Fruit fly (Drosophila melanogaster): ENCODE data around the gene CG4080.

CG4080 gene

DNA sequence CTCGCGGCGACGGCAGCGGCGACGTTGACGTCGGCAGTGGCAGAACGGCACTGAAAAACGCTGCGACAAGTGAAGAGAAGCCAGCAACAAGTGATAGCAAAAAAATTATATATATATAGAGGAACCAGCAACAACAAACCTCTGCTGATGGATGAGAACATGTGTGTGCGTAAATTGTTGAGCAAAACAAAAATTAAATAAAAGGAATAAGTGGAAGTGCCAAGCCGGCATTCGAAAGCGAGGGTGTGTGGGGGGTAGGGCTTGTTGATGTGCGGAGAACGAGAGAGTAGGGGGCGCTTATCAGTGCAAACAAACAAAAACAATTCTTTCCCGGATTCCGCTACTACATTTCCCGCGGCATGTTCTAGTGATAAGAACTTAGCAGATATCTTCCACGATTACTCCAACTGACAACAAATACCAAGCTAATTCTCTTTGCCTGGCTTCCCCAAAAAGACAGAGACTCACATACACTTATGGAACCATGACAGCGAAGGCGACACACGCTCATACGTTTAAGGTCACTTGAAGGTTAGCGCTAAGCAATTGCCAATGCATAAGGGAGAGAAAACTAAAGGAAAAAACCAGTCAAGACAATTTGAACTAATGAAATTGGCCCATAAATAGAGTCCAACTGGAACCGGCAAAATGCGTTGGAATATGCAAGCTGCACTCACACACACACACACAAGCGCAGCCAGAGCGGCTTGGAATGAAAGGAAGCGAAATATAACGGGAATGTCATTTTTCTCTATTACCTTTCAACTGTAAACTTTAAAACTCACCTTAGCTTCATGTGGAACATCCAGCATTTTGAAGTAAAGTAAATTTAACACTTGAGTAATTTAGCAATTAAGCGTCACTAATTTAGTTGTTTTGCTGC lies 41.0 kb downstream of the CG4080 start (continued):
- TF ChIP-seq Dbx (GFP tag; IDR thresholded peaks at IDR 0.05) (no peak), CG8388 (GFP tag; optimal IDR thresholded peaks at IDR 0.05) (no peak), Antp (GFP tag; optimal IDR thresholded peaks at IDR 0.05) (no peak), CG4707 (GFP tag; optimal IDR thresholded peaks at IDR 0.05) (no peak), CG16815 (GFP tag; optimal IDR thresholded peaks at IDR 0.05) (no peak), ewg (GFP tag; optimal IDR thresholded peaks at IDR 0.05) (no peak), vvl (GFP tag; IDR thresholded peaks at IDR 0.05) (no peak), D19B (GFP tag; optimal IDR thresholded peaks at IDR 0.05) (no peak), CG12659 (GFP tag; optimal IDR thresholded peaks at IDR 0.05) (no peak), CG7786 (GFP tag; optimal IDR thresholded peaks at IDR 0.05) (no peak), CG2116 (GFP tag; optimal IDR thresholded peaks at IDR 0.05) (no peak), Ets65A (GFP tag) (no peak), Rx (GFP tag; IDR thresholded peaks at IDR 0.05) (no peak), CG15073 (GFP tag; optimal IDR thresholded peaks at IDR 0.05) (no peak), Trl (optimal IDR thresholded peaks at IDR 0.05) (peak in 1 of 2 experiments; percentile 25), Trl (GFP tag; optimal IDR thresholded peaks at IDR 0.05) (no peak), C15 (GFP tag; IDR thresholded peaks at IDR 0.05) (no peak), CoRest (tag; optimal IDR thresholded peaks at IDR 0.05) (no peak), Fer3 (tag; optimal IDR thresholded peaks at IDR 0.05) (no peak), CG1832 (GFP tag; optimal IDR thresholded peaks at IDR 0.05) (no peak), chm (GFP tag; IDR thresholded peaks at IDR 0.05) (no peak), E2f1 (GFP tag; IDR thresholded peaks at IDR 0.05) (no peak), CG17186 (GFP tag; optimal IDR thresholded peaks at IDR 0.05) (no peak), HmgD (GFP tag; optimal IDR thresholded peaks at IDR 0.05) (no peak), sug (tag; optimal IDR thresholded peaks at IDR 0.05) (peak; percentile 52), pan (optimal IDR thresholded peaks at IDR 0.05) (no peak), pan (GFP tag; optimal IDR thresholded peaks at IDR 0.05 in 1 of 2, IDR thresholded peaks at IDR 0.05 in 1 of 2) (no peak), sob (GFP tag; IDR thresholded peaks at IDR 0.05) (no peak), mam (GFP tag; optimal IDR thresholded peaks at IDR 0.05) (no peak), crol (GFP tag; IDR thresholded peaks at IDR 0.05) (peak; percentile 93), h (optimal IDR thresholded peaks at IDR 0.05) (no peak), mld (GFP tag; IDR thresholded peaks at IDR 0.05; ENCODE audit: partially characterized antibody) (no peak), pum (GFP tag; optimal IDR thresholded peaks at IDR 0.05) (no peak), Max (GFP tag; optimal IDR thresholded peaks at IDR 0.05) (no peak), CG34376 (GFP tag; optimal IDR thresholded peaks at IDR 0.05) (peak; percentile 58), Hey (tag; optimal IDR thresholded peaks at IDR 0.05) (peak; percentile 74), CG17359 (tag; optimal IDR thresholded peaks at IDR 0.05) (no peak), trem (tag; optimal IDR thresholded peaks at IDR 0.05) (no peak), CG4360 (GFP tag; IDR thresholded peaks at IDR 0.05) (no peak), CG4328 (GFP tag; optimal IDR thresholded peaks at IDR 0.05) (no peak), Adf1 (GFP tag; IDR thresholded peaks at IDR 0.05) (peak; percentile 92), chinmo (GFP tag; IDR thresholded peaks at IDR 0.05; ENCODE audit: partially characterized antibody) (peak; percentile 72; the same call in 2 of the 4 replicates), gce (GFP tag; IDR thresholded peaks at IDR 0.05) (no peak), row (GFP tag; IDR thresholded peaks at IDR 0.05) (no peak), abd-A (tag; optimal IDR thresholded peaks at IDR 0.05) (no peak), CG8281 (tag; optimal IDR thresholded peaks at IDR 0.05) (no peak), CkIIα-i1 (GFP tag; IDR thresholded peaks at IDR 0.05) (no peak), pho (GFP tag; optimal IDR thresholded peaks at IDR 0.05) (no peak), CG12299 (tag; optimal IDR thresholded peaks at IDR 0.05) (no peak), twi (tag; optimal IDR thresholded peaks at IDR 0.05) (peak; percentile 25), CG2875 (GFP tag; optimal IDR thresholded peaks at IDR 0.05) (no peak)

Measured in whole organism, embryonic.